Fruit fly (Drosophila melanogaster) Kc167 (cell line): ENCODE results near the gene CG8891.

Experiments used
- Myc ChIP-seq: fragments of >200 bp; optimal IDR thresholded peaks from 2 replicates; lab custom pipeline; 2017; ENCODE audit warnings: missing external identifiers
- insv ChIP-seq: fragments of >200 bp; optimal IDR thresholded peaks from 3 replicates; lab custom pipeline; 2018; ENCODE audit warnings: missing external identifiers
- ttk ChIP-seq: sonication (Bioruptor generic); optimal IDR thresholded peaks from 2 replicates; lab custom pipeline; 2017; ENCODE audit warnings: missing external identifiers

DNA sequence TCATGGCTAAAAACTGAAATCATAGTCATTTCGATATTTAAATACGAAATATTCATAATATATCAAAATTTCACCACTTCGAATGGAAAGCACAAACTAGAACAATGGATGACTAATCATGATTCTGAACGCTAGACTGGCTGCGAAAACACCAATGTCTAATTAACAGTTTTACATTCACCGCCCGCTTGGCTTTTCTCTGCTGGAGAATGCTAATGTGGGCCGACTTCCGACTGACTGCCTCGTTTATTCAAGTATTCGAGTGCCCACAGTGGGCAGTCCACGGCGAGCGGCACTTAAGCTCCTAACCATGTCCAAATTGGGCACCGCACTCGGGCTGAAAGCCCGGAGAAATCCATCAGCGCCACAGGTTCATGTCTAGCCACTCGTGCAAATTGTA, 22.9 kb upstream of the CG8891 start:
- no peak for TF ChIP-seq Myc (lab: Kevin White, UChicago)
- TF ChIP-seq ttk (lab: Kevin White, UChicago): no peak
- TF ChIP-seq insv: no peak
